Fruit fly (Drosophila melanogaster) Kc167 (cell line): ENCODE measurements around the gene Edc3.

Experiments
- h ChIP-seq: fragments of >200 bp; optimal IDR thresholded peaks from 3 replicates; lab custom pipeline; 2018; ENCODE audit warnings: missing external identifiers
- psq ChIP-seq: fragments of >200 bp; optimal IDR thresholded peaks from 2 replicates; lab custom pipeline; 2017; ENCODE audit warnings: missing external identifiers
- ttk ChIP-seq: sonication (Bioruptor generic); optimal IDR thresholded peaks from 2 replicates; lab custom pipeline; 2017; ENCODE audit warnings: missing external identifiers

- TF ChIP-seq ttk (lab: Kevin White, UChicago) (no peak), h (lab: Kevin White, UChicago) (no peak), psq (no peak)
Measured at dm6 chr3L:17497969-17498368, 31.7 kb downstream of the Edc3 start.
